Worm (Caenorhabditis elegans) whole organism, young adult: Measurements from ENCODE around the gene lin-54.

ENCODE experiments used
- F49E8.2 ChIP-seq: sonication (generic microtip); optimal IDR thresholded peaks from 3 replicates; lab custom pipeline; 2017; ENCODE audit warnings: missing genetic modification characterization, mild to moderate bottlenecking, missing compliant biosample characterization, antibody characterized with exemption, moderate library complexity; ENCODE audit not compliant: insufficient read depth
- ceh-100 ChIP-seq: fragments of 200-800 bp; sonication (Bioruptor generic); IDR thresholded peaks from 2 replicates; pipeline ENCODE4 v1.3.6; 2022; ENCODE audit warnings: missing genetic modification reagents, missing genetic modification characterization, missing compliant biosample characterization
- madf-10 ChIP-seq: sonication (generic microtip); optimal IDR thresholded peaks from 2 replicates; lab custom pipeline; 2016; ENCODE audit warnings: mild to moderate bottlenecking, missing genetic modification characterization, missing compliant biosample characterization
- mcd-1 ChIP-seq: fragments of 200-800 bp; sonication (Bioruptor generic); IDR thresholded peaks from 2 replicates; pipeline ENCODE4 v1.3.6; 2022; ENCODE audit warnings: missing genetic modification reagents, missing genetic modification characterization, missing compliant biosample characterization
- pbrm-1 ChIP-seq: fragments of 200-800 bp; sonication (Bioruptor generic); IDR thresholded peaks from 2 replicates; pipeline ENCODE4 v1.3.6; 2022; ENCODE audit warnings: missing genetic modification reagents, missing genetic modification characterization, missing compliant biosample characterization
- xnd-1 ChIP-seq: sonication (generic microtip); optimal IDR thresholded peaks from 2 replicates; lab custom pipeline; 2016; ENCODE audit warnings: missing genotype, missing genetic modification reagents, missing genetic modification characterization, missing compliant biosample characterization

lin-54 gene

DNA sequence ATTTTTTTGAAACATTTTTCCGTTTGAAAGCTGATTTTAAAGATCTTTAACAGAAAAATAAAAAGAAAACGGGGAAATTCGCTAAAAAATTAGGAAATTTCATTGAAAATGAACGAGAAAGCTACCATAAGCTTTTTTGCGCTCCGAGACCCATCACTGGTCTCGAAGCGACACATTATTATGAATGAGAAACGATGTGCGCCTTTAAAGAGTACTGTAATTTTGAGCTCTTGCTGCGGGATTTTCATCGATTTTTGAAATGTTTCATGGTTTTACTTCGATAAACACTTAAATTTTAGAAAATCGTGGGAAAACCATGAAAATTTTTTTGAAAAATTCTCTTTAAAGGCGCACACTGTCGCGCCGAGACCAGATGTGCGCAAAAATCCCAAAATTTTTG lies 49.4 kb downstream of the lin-54 start (continued):
- TF ChIP-seq F49E8.2 (tag; lab: Kevin White, UChicago) (peak; percentile 54), ceh-100 (GFP tag; lab: Robert Waterston, UW) (no peak), mcd-1 (GFP tag; lab: Robert Waterston, UW) (no peak), xnd-1 (tag; lab: Kevin White, UChicago) (peak; percentile 20), madf-10 (tag; lab: Kevin White, UChicago) (no peak), pbrm-1 (GFP tag; lab: Robert Waterston, UW) (no peak)
